Worm (Caenorhabditis elegans): ENCODE data around the gene D2096.7.

D2096.7 gene

ce11 chrIV:8333988-8334863 lies 43.2 kb downstream of the D2096.7 start, which contains the start of gene his-32 (continued):
- TF ChIP-seq lsy-2 (tag; optimal IDR thresholded peaks at IDR 0.05) (peak in 1 of 2 experiments; percentile 71), lir-3 (tag; optimal IDR thresholded peaks at IDR 0.05; ENCODE audit: poor library complexity) (peak; percentile 56), jun-1 (tag; optimal IDR thresholded peaks at IDR 0.05) (no peak), hpl-2 (GFP tag; optimal IDR thresholded peaks at IDR 0.05) (no peak), mef-2 (tag; optimal IDR thresholded peaks at IDR 0.05) (no peak), sox-4 (tag; optimal IDR thresholded peaks at IDR 0.05) (no peak), nhr-76 (tag; optimal IDR thresholded peaks at IDR 0.05) (no peak), fkh-4 (tag; optimal IDR thresholded peaks at IDR 0.05; ENCODE audit: borderline replicate concordance) (no peak), Y116A8C.19 (tag; optimal IDR thresholded peaks at IDR 0.05; ENCODE audit: borderline replicate concordance) (no peak), ceh-8 (GFP tag; optimal IDR thresholded peaks at IDR 0.05) (no peak), lin-35 (GFP tag; optimal IDR thresholded peaks at IDR 0.05) (peak in 1 of 2 experiments; percentile 18), nhr-12 (tag; optimal IDR thresholded peaks at IDR 0.05) (no peak), nhr-90 (tag; optimal IDR thresholded peaks at IDR 0.05; ENCODE audit: poor library complexity) (peak; percentile 59), lin-39 (tag; optimal IDR thresholded peaks at IDR 0.05) (peak; percentile 74), nhr-28 (tag; optimal IDR thresholded peaks at IDR 0.05) (no peak), mab-9 (GFP tag; IDR thresholded peaks at IDR 0.05) (no peak), nhr-77 (tag; optimal IDR thresholded peaks at IDR 0.05) (no peak), lin-13 (GFP tag; optimal IDR thresholded peaks at IDR 0.05) (peak; percentile 55), ceh-90 (tag; optimal IDR thresholded peaks at IDR 0.05) (no peak), alr-1 (tag; optimal IDR thresholded peaks at IDR 0.05; ENCODE audit: borderline replicate concordance) (no peak), ama-1 (optimal IDR thresholded peaks at IDR 0.05) (no peak), snu-23 (GFP tag; optimal IDR thresholded peaks at IDR 0.05) (peak; percentile 68), rnt-1 (tag; optimal IDR thresholded peaks at IDR 0.05) (peak; percentile 58), vab-15 (tag; optimal IDR thresholded peaks at IDR 0.05) (no peak), sptf-1 (tag; optimal IDR thresholded peaks at IDR 0.05) (no peak), lin-15B (tag; optimal IDR thresholded peaks at IDR 0.05) (no peak), nhr-85 (tag) (peak; percentile 81), egl-13 (tag; optimal IDR thresholded peaks at IDR 0.05) (no peak), nhr-19 (GFP tag; conservative IDR thresholded peaks at IDR 0.05) (peak; percentile 16; the same call in 1 of the 2 replicates), grh-1 (GFP tag; IDR thresholded peaks at IDR 0.05) (peak; percentile 21; the same call in 1 of the 2 replicates), elt-3 (tag; optimal IDR thresholded peaks at IDR 0.05) (peak in 1 of 6 experiments; percentile 47), pqm-1 (tag; optimal IDR thresholded peaks at IDR 0.05) (no peak), efl-1 (optimal IDR thresholded peaks at IDR 0.05) (peak; percentile 18 to 43), efl-1 (GFP tag; optimal IDR thresholded peaks at IDR 0.05 in 1 of 2) (peak in 1 of 2 experiments; percentile 89), dsc-1 (tag; optimal IDR thresholded peaks at IDR 0.05) (no peak), unc-30 (tag; optimal IDR thresholded peaks at IDR 0.05) (no peak), fos-1 (tag; optimal IDR thresholded peaks at IDR 0.05) (no peak), aly-2 (tag; optimal IDR thresholded peaks at IDR 0.05) (no peak), mdl-1 (tag; optimal IDR thresholded peaks at IDR 0.05) (no peak), sup-37 (GFP tag; optimal IDR thresholded peaks at IDR 0.05) (no peak), snpc-4 (tag; optimal IDR thresholded peaks at IDR 0.05) (no peak), fkh-10 (GFP tag; optimal IDR thresholded peaks at IDR 0.05) (no peak), aha-1 (tag; optimal IDR thresholded peaks at IDR 0.05) (no peak), dpl-1 (GFP tag; optimal IDR thresholded peaks at IDR 0.05) (peak in 2 of 3 experiments; percentile 1 to 34), C16A3.4 (tag; optimal IDR thresholded peaks at IDR 0.05) (peak; percentile 61), nhr-237 (tag; optimal IDR thresholded peaks at IDR 0.05) (no peak), mep-1 (tag; optimal IDR thresholded peaks at IDR 0.05) (peak; percentile 80), ets-5 (GFP tag; IDR thresholded peaks at IDR 0.05) (no peak), unc-62 (GFP tag; optimal IDR thresholded peaks at IDR 0.05) (no peak), tlp-1 (tag; optimal IDR thresholded peaks at IDR 0.05) (no peak), blmp-1 (tag; optimal IDR thresholded peaks at IDR 0.05) (peak; percentile 65), unc-130 (tag; optimal IDR thresholded peaks at IDR 0.05) (no peak)

Data from whole organism, L1 larva.